Worm (Caenorhabditis elegans): ENCODE measurements around the gene T27E4.7.

The T27E4.7 gene

DNA sequence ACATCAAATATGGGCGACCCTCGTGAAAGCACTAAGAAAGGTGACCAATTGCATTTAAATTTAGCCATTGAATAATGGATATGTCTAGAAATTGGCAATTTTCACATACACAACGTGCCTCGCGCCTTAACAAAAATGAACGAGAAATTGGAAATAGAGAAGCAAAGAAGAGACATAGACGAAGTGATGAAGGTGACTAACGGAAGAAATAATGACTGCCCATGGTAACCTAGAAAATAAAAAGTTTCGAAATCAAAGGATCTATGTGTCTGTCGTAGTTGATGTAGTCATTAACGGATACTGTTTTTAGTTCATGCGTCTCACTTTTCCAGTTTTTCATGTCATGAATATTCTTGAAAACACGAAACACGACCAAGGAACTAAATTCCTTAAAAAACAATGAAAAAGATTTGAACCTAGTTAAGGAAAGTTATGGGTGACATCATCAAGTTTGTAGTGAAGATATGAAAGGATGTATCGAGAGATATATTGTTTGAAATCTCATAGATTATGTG lies 2.0 kb upstream of the T27E4.7 start:
- peak; percentile 56 for TF ChIP-seq nhr-23 (tag; optimal IDR thresholded peaks at IDR 0.05)
- no peak for TF ChIP-seq tbx-2 (tag; optimal IDR thresholded peaks at IDR 0.05)

DNA sequence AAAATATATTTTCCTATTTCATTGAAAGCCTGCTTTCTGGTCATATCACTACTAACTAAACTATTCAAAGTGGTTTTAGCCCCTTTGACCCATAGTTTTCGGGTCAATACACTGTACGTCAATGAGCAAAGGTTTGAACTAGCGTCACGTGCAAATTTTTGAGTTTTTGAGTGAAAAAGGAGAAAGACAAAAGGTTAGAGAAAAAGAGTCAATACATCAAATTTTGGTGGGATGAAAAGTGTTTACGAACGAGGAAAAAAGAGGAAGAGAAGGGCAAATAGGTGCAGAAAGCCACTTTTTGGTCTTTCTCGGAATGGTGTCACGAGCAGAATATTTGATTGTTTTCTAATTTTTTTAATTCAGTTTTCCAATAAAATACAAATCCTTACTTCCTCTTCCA lies 295 bp downstream of the T27E4.7 start:
- peak; percentile 41 for TF ChIP-seq pqm-1 (tag; optimal IDR thresholded peaks at IDR 0.05)
- peak; percentile 13 for TF ChIP-seq nfya-1 (tag; optimal IDR thresholded peaks at IDR 0.05; ENCODE audit: insufficient read depth)
- TF ChIP-seq ceh-28 (tag; optimal IDR thresholded peaks at IDR 0.05) = no peak
- peak; percentile 18 for TF ChIP-seq mdl-1 (tag; optimal IDR thresholded peaks at IDR 0.05)
- peak; percentile 90 for TF ChIP-seq pha-4 (tag; optimal IDR thresholded peaks at IDR 0.05)
- TF ChIP-seq jun-1 (tag; optimal IDR thresholded peaks at IDR 0.05) = peak; percentile 25
- TF ChIP-seq lin-15B (tag; optimal IDR thresholded peaks at IDR 0.05) = no peak
- TF ChIP-seq hmg-11 (tag; optimal IDR thresholded peaks at IDR 0.05) = no peak

DNA sequence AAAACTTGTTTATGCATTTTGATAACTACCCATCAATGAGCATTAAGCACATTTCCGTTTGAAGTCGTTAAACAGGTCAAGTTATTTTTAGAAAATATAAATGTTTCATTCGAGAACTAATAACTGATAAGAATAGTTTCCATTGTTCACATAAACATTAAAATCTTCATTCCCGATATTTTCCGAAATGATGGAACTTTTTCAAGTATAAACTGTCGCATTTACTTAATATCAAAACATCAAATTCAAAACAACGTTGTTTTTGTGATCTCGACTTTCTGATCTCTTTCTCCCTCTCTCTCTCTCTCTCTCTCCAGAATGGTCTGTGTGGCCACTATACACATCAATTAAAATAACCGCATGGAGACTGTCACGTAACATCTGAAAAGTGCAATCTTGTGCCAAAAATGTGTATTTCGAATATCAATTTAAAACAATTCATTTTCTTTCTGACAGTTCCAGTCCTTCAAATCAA lies 1.7 kb downstream of the T27E4.7 start:
- TF ChIP-seq pqm-1 (tag; optimal IDR thresholded peaks at IDR 0.05) = peak; percentile 92
- no peak for TF ChIP-seq ztf-11 (tag; optimal IDR thresholded peaks at IDR 0.05)
- no peak for TF ChIP-seq nhr-237 (tag; optimal IDR thresholded peaks at IDR 0.05)
- TF ChIP-seq daf-12 (tag; optimal IDR thresholded peaks at IDR 0.05) = no peak
- no peak for TF ChIP-seq R02D3.7 (tag; optimal IDR thresholded peaks at IDR 0.05)
- TF ChIP-seq eor-1 (tag; optimal IDR thresholded peaks at IDR 0.05) = no peak
- no peak for TF ChIP-seq mml-1 (tag; optimal IDR thresholded peaks at IDR 0.05)
- TF ChIP-seq nhr-76 (tag; optimal IDR thresholded peaks at IDR 0.05) = no peak
- TF ChIP-seq ceh-9 (tag; optimal IDR thresholded peaks at IDR 0.05) = no peak
- TF ChIP-seq nhr-77 (tag; optimal IDR thresholded peaks at IDR 0.05) = no peak
- TF ChIP-seq ceh-16 (tag; optimal IDR thresholded peaks at IDR 0.05) = no peak
- no peak for TF ChIP-seq snpc-4 (tag; optimal IDR thresholded peaks at IDR 0.05)
- TF ChIP-seq hmg-11 (tag; optimal IDR thresholded peaks at IDR 0.05) = no peak
- TF ChIP-seq tbx-2 (tag; optimal IDR thresholded peaks at IDR 0.05) = peak; percentile 2
- no peak for TF ChIP-seq zag-1 (tag; optimal IDR thresholded peaks at IDR 0.05)
- no peak for TF ChIP-seq ZK546.5 (tag; optimal IDR thresholded peaks at IDR 0.05)
- TF ChIP-seq ztf-4 (tag; optimal IDR thresholded peaks at IDR 0.05) = no peak
- TF ChIP-seq jun-1 (tag; optimal IDR thresholded peaks at IDR 0.05) = peak; percentile 68
- TF ChIP-seq unc-39 (tag; optimal IDR thresholded peaks at IDR 0.05) = no peak
- no peak for TF ChIP-seq nhr-23 (tag; optimal IDR thresholded peaks at IDR 0.05)
- peak; percentile 74 for TF ChIP-seq pha-4 (tag; optimal IDR thresholded peaks at IDR 0.05)
- TF ChIP-seq fkh-2 (tag; optimal IDR thresholded peaks at IDR 0.05) = no peak
- peak; percentile 79 for TF ChIP-seq ama-1 (optimal IDR thresholded peaks at IDR 0.05)
- no peak for TF ChIP-seq lin-15B (tag; optimal IDR thresholded peaks at IDR 0.05)
- peak; percentile 79 for TF ChIP-seq elt-2 (tag; optimal IDR thresholded peaks at IDR 0.05)
- TF ChIP-seq aly-2 (tag; optimal IDR thresholded peaks at IDR 0.05) = peak; percentile 66
- TF ChIP-seq ceh-82 (tag; optimal IDR thresholded peaks at IDR 0.05) = no peak
- no peak for TF ChIP-seq egl-5 (tag; optimal IDR thresholded peaks at IDR 0.05)
- no peak for TF ChIP-seq nhr-67 (tag; optimal IDR thresholded peaks at IDR 0.05)
- no peak for TF ChIP-seq elt-3 (tag; optimal IDR thresholded peaks at IDR 0.05)
- TF ChIP-seq nhr-28 (tag; optimal IDR thresholded peaks at IDR 0.05) = no peak
- no peak for TF ChIP-seq fkh-10 (GFP tag; optimal IDR thresholded peaks at IDR 0.05)
- no peak for TF ChIP-seq lsy-12 (tag; optimal IDR thresholded peaks at IDR 0.05)
- TF ChIP-seq elt-1 (tag; optimal IDR thresholded peaks at IDR 0.05) = no peak
- TF ChIP-seq sea-2 (GFP tag; optimal IDR thresholded peaks at IDR 0.05) = no peak
- TF ChIP-seq nhr-11 (tag; optimal IDR thresholded peaks at IDR 0.05) = no peak
- TF ChIP-seq mdl-1 (tag; optimal IDR thresholded peaks at IDR 0.05) = no peak
- TF ChIP-seq fos-1 (tag; optimal IDR thresholded peaks at IDR 0.05) = no peak
- peak; percentile 39 for TF ChIP-seq nhr-25 (tag; optimal IDR thresholded peaks at IDR 0.05)
- TF ChIP-seq egl-27 (tag; optimal IDR thresholded peaks at IDR 0.05) = no peak
- TF ChIP-seq ceh-28 (tag; optimal IDR thresholded peaks at IDR 0.05) = no peak
- TF ChIP-seq unc-62 (GFP tag; optimal IDR thresholded peaks at IDR 0.05) = no peak
